Fruit fly (Drosophila melanogaster) whole organism, wandering third instar larva: ENCODE measurements around the gene COX5B.

Experiments used
- CrebA ChIP-seq: fragments of 200-800 bp; sonication (Bioruptor generic); optimal IDR thresholded peaks from 2 replicates; lab custom pipeline; 2016; ENCODE audit warnings: missing biosample characterization, mild to moderate bottlenecking, missing genetic modification characterization, borderline replicate concordance
- br ChIP-seq: fragments of 200-800 bp; sonication (Bioruptor generic); optimal IDR thresholded peaks from 2 replicates; lab custom pipeline; 2016; ENCODE audit warnings: missing biosample characterization, missing genetic modification characterization
- jim ChIP-seq: fragments of 175-275, 200-325 bp; sonication (Bioruptor generic); optimal IDR thresholded peaks from 2 replicates; lab custom pipeline; 2016; ENCODE audit warnings: missing biosample characterization, mild to moderate bottlenecking, missing genetic modification characterization
- lola ChIP-seq: fragments of >200 bp; optimal IDR thresholded peaks from 2 replicates; lab custom pipeline; 2017; ENCODE audit warnings: missing biosample characterization, missing genetic modification characterization

- no peak for TF ChIP-seq lola (GFP tag; lab: Kevin White, UChicago)
- no peak for TF ChIP-seq jim (GFP tag; lab: Kevin White, UChicago)
- TF ChIP-seq br (GFP tag; lab: Kevin White, UChicago): no peak
- TF ChIP-seq CrebA: no peak
Measured at dm6 chr2L:6552345-6552744, 5.3 kb upstream of the COX5B start.
